Fruit fly (Drosophila melanogaster) whole organism, wandering third instar larva: Measurements from ENCODE around the gene Actn3.

Experiments used
- Abd-B ChIP-seq: fragments of >200 bp; optimal IDR thresholded peaks from 2 replicates; lab custom pipeline; 2017; ENCODE audit warnings: missing biosample characterization, missing genetic modification characterization
- CG32264 ChIP-seq: fragments of 200-800 bp; sonication (Bioruptor generic); optimal IDR thresholded peaks from 2 replicates; lab custom pipeline; 2016; ENCODE audit warnings: missing biosample characterization, missing genetic modification characterization
- CG9705 ChIP-seq: fragments of 200-800 bp; sonication (Bioruptor generic); optimal IDR thresholded peaks from 2 replicates; lab custom pipeline; 2018; ENCODE audit warnings: missing biosample characterization, mild to moderate bottlenecking, missing genetic modification characterization
- CrebA ChIP-seq: fragments of 200-800 bp; sonication (Bioruptor generic); optimal IDR thresholded peaks from 2 replicates; lab custom pipeline; 2016; ENCODE audit warnings: missing biosample characterization, mild to moderate bottlenecking, missing genetic modification characterization, borderline replicate concordance
- Dfd ChIP-seq: fragments of >200 bp; optimal IDR thresholded peaks from 2 replicates; lab custom pipeline; 2017; ENCODE audit warnings: missing biosample characterization, missing genetic modification characterization
- Dif ChIP-seq: fragments of 200-275, 200-300 bp; sonication (Bioruptor generic); optimal IDR thresholded peaks from 2 replicates; lab custom pipeline; 2018; ENCODE audit warnings: missing biosample characterization, missing genetic modification characterization; ENCODE audit not compliant: partially characterized antibody
- GATAd ChIP-seq: sonication (Bioruptor generic); optimal IDR thresholded peaks from 2 replicates; lab custom pipeline; 2016; ENCODE audit warnings: missing biosample characterization, missing genetic modification characterization
- HLH106 ChIP-seq: fragments of 200-800 bp; optimal IDR thresholded peaks from 3 replicates; lab custom pipeline; 2019; ENCODE audit warnings: missing biosample characterization, mild to moderate bottlenecking, missing genetic modification characterization, moderate library complexity
- Hnf4 ChIP-seq: fragments of 200-800 bp; sonication (Bioruptor generic); optimal IDR thresholded peaks from 2 replicates; lab custom pipeline; 2016; ENCODE audit warnings: missing biosample characterization, mild to moderate bottlenecking, missing genetic modification characterization
- Hr78 ChIP-seq: fragments of >200 bp; optimal IDR thresholded peaks from 2 replicates; lab custom pipeline; 2017; ENCODE audit warnings: missing biosample characterization, missing genetic modification characterization
- Hr83 ChIP-seq: fragments of 200-300 bp; sonication (Bioruptor generic); optimal IDR thresholded peaks from 2 replicates; lab custom pipeline; 2016; ENCODE audit warnings: missing biosample characterization, mild to moderate bottlenecking, missing genetic modification characterization, moderate library complexity; ENCODE audit not compliant: poor library complexity, severe bottlenecking
- Jra ChIP-seq: sonication (Bioruptor generic); optimal IDR thresholded peaks from 2 replicates; lab custom pipeline; 2016; ENCODE audit warnings: missing biosample characterization, missing genetic modification characterization
- Mio ChIP-seq: sonication (Bioruptor generic); optimal IDR thresholded peaks from 2 replicates; lab custom pipeline; 2016; ENCODE audit warnings: missing biosample characterization, missing genetic modification characterization
- Myc ChIP-seq: fragments of >200 bp; optimal IDR thresholded peaks from 2 replicates; lab custom pipeline; 2017
- N ChIP-seq: fragments of >200 bp; optimal IDR thresholded peaks from 2 replicates; lab custom pipeline; 2018; ENCODE audit warnings: missing biosample characterization, missing external identifiers, missing genetic modification characterization
- OdsH ChIP-seq: fragments of 200-800 bp; sonication (Bioruptor generic); optimal IDR thresholded peaks from 2 replicates; lab custom pipeline; 2016; ENCODE audit warnings: missing biosample characterization, mild to moderate bottlenecking, missing genetic modification characterization
- Rel ChIP-seq, 2 experiments: fragments of 200-800 bp; sonication (Bioruptor generic) in 1 of 2; optimal IDR thresholded peaks; 2 replicates in 1 of 2; 3 replicates in 1 of 2; lab custom pipeline; 2016 to 2019; ENCODE audit warnings: mild to moderate bottlenecking in 2 of 2, missing biosample characterization in 2 of 2, missing genetic modification characterization in 2 of 2, moderate library complexity in 1 of 2
- Sp1 ChIP-seq: fragments of 200-800 bp; sonication (Bioruptor generic); optimal IDR thresholded peaks from 3 replicates; lab custom pipeline; 2019; ENCODE audit warnings: missing biosample characterization, mild to moderate bottlenecking, missing genetic modification characterization, moderate library complexity
- Vsx2 ChIP-seq: fragments of 200-300, 225-300 bp; sonication (Bioruptor generic); optimal IDR thresholded peaks from 2 replicates; lab custom pipeline; 2018; ENCODE audit warnings: missing biosample characterization, missing genetic modification characterization; ENCODE audit not compliant: partially characterized antibody
- br ChIP-seq: fragments of 200-800 bp; sonication (Bioruptor generic); optimal IDR thresholded peaks from 2 replicates; lab custom pipeline; 2016; ENCODE audit warnings: missing biosample characterization, missing genetic modification characterization
- brk ChIP-seq: fragments of 200-800 bp; sonication (Bioruptor generic); optimal IDR thresholded peaks from 2 replicates; lab custom pipeline; 2016; ENCODE audit warnings: missing biosample characterization, mild to moderate bottlenecking, missing genetic modification characterization
- dl ChIP-seq, 2 experiments: fragments of 175-275, 200-275 bp in 1 of 2; fragments of 200-275 bp in 1 of 2; sonication (Bioruptor generic); optimal IDR thresholded peaks; lab custom pipeline; 2018; ENCODE audit warnings: mild to moderate bottlenecking in 2 of 2, missing biosample characterization in 2 of 2, missing genetic modification characterization in 2 of 2, moderate library complexity in 2 of 2; ENCODE audit not compliant: partially characterized antibody in 2 of 2, insufficient read depth in 1 of 2
- dmrt93B ChIP-seq: fragments of 200-800 bp; sonication (Bioruptor generic); optimal IDR thresholded peaks from 2 replicates; lab custom pipeline; 2018; ENCODE audit warnings: missing biosample characterization, mild to moderate bottlenecking, missing genetic modification characterization
- dsf ChIP-seq: sonication (Bioruptor generic); optimal IDR thresholded peaks from 2 replicates; lab custom pipeline; 2016; ENCODE audit warnings: missing biosample characterization, missing genetic modification characterization, borderline replicate concordance
- ey ChIP-seq: fragments of 200-800 bp; sonication (Bioruptor generic); optimal IDR thresholded peaks from 2 replicates; lab custom pipeline; 2016; ENCODE audit warnings: missing biosample characterization, missing genetic modification characterization
- foxo ChIP-seq, 2 experiments: fragments of 200-800 bp; sonication (Bioruptor generic); optimal IDR thresholded peaks; 2 replicates in 1 of 2; 3 replicates in 1 of 2; lab custom pipeline; 2016 to 2017; ENCODE audit warnings: missing biosample characterization in 2 of 2, missing genetic modification characterization in 2 of 2
- fru ChIP-seq: fragments of 200-800 bp; sonication (Bioruptor generic); optimal IDR thresholded peaks from 3 replicates; lab custom pipeline; 2016; ENCODE audit warnings: missing biosample characterization, mild to moderate bottlenecking, missing genetic modification characterization
- h ChIP-seq: fragments of 200-800 bp; sonication (Bioruptor generic); optimal IDR thresholded peaks from 3 replicates; lab custom pipeline; 2016; ENCODE audit warnings: missing biosample characterization, mild to moderate bottlenecking, missing genetic modification characterization
- jim ChIP-seq: fragments of 175-275, 200-325 bp; sonication (Bioruptor generic); optimal IDR thresholded peaks from 2 replicates; lab custom pipeline; 2016; ENCODE audit warnings: missing biosample characterization, mild to moderate bottlenecking, missing genetic modification characterization
- lola ChIP-seq: fragments of >200 bp; optimal IDR thresholded peaks from 2 replicates; lab custom pipeline; 2017; ENCODE audit warnings: missing biosample characterization, missing genetic modification characterization
- pan ChIP-seq: fragments of >200 bp; optimal IDR thresholded peaks from 2 replicates; lab custom pipeline; 2017
- psq ChIP-seq: fragments of 200-800 bp; sonication (Bioruptor generic); optimal IDR thresholded peaks from 3 replicates; lab custom pipeline; 2017; ENCODE audit warnings: missing biosample characterization, mild to moderate bottlenecking, missing genetic modification characterization, moderate library complexity
- rgr ChIP-seq: fragments of 200-800 bp; sonication (Bioruptor generic); optimal IDR thresholded peaks from 3 replicates; lab custom pipeline; 2016; ENCODE audit warnings: missing biosample characterization, mild to moderate bottlenecking, missing genetic modification characterization
- sage ChIP-seq: fragments of 200-800 bp; sonication (Bioruptor generic); optimal IDR thresholded peaks from 2 replicates; lab custom pipeline; 2016; ENCODE audit warnings: missing biosample characterization, mild to moderate bottlenecking, missing genetic modification characterization
- sv ChIP-seq: fragments of 200-800 bp; sonication (Bioruptor generic); optimal IDR thresholded peaks from 3 replicates; lab custom pipeline; 2016; ENCODE audit warnings: missing biosample characterization, missing genetic modification characterization
- tai ChIP-seq: sonication (Bioruptor generic); optimal IDR thresholded peaks from 2 replicates; lab custom pipeline; 2016; ENCODE audit warnings: missing biosample characterization, missing genetic modification characterization
- usp ChIP-seq: fragments of >200 bp; optimal IDR thresholded peaks from 2 replicates; lab custom pipeline; 2017; ENCODE audit warnings: missing biosample characterization, missing genetic modification characterization
- woc ChIP-seq: sonication (Bioruptor generic); optimal IDR thresholded peaks from 2 replicates; lab custom pipeline; 2016; ENCODE audit warnings: missing biosample characterization, mild to moderate bottlenecking, missing genetic modification characterization

Gene Actn3

DNA sequence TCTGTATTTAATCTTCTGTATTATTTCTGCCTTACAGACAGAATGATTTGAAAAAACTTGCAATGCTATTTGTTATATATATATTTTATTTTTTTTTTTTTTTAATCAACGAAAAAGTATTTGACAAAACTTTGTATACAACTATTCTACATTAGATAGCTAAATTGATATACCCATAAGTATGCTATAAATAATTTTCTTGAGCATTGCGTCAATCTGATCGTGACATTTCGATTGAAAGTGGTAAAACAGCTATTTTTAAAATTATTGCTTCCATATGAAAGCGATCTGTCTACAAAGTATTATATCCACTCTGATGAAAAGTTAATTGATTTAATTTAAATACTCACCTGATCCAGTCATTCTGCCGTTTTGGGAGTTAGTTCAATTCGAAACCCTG, 6.6 kb upstream of the Actn3 start:
- TF ChIP-seq pan (lab: Kevin White, UChicago) (no peak), Hr83 (GFP tag; lab: Kevin White, UChicago) (no peak), brk (GFP tag; lab: Kevin White, UChicago) (no peak), ey (no peak), Jra (no peak), tai (no peak), N (GFP tag; lab: Kevin White, UChicago) (no peak), Myc (lab: Kevin White, UChicago) (no peak), foxo (GFP tag; optimal IDR thresholded peaks at IDR 0.05; lab: Kevin White, UChicago) (no peak), dl (GFP tag; optimal IDR thresholded peaks at IDR 0.05; lab: Kevin White, UChicago; ENCODE audit: insufficient read depth in 1 of 2, partially characterized antibody in 2 of 2) (no peak)
- TF ChIP-seq, all 38 proteins: peak for 0

DNA sequence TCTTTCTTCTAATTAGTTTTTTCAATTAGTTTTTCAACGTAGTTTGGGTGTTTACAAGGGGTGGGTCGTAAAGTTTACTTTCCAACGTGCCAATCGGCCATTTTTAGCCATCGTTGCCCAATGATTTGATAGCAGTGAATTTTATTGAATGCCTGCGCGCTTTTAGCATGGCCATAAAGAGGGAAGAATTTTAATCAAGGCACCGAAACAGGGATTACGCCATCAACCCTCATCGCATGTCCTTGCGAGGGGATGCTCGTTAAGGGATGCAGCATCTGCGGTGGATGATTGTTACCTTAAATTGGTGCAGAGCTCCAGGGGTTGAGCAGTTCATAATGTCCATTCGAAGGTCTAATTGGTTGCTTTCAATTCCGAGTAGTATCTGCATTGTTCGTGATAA, 5.4 kb upstream of the Actn3 start:
- no peak for TF ChIP-seq dsf (GFP tag; lab: Kevin White, UChicago)
- no peak for TF ChIP-seq tai
- TF ChIP-seq CrebA (GFP tag; lab: Kevin White, UChicago), result no peak
- no peak for TF ChIP-seq Sp1 (GFP tag; lab: Kevin White, UChicago)
- TF ChIP-seq Dif (GFP tag; lab: Kevin White, UChicago), result no peak
- TF ChIP-seq Abd-B (GFP tag; lab: Kevin White, UChicago), result no peak
- TF ChIP-seq woc (GFP tag; lab: Kevin White, UChicago), result no peak

DNA sequence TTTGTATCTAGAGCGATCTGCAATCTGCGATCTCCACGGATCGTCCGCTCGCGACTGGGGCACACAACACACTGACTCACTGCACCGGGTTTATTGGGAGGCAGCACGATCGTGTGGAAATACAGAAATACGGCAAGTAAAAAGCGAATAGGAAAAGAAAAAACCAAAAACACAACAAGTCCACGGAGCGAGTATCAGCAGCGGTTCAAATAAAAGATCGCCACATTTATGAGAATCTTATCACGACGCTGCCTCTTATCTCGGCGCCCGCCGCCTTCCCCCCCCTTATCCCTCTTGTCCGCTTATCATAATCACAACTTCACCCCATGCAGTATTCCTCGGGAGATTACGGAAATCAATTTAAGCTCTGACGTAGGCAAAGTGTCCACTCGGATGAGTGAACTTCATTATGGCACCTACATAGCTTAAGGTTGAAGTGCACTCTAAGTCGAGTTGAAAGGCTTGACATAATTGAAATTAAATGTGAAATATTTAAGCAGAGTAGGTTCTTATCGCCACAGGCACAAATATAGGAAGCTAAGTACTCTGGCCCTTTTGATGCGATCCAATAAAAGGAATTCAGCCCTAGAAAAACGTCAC, 4.6 kb upstream of the Actn3 start, which contains the start of gene AhcyL2:
Gene AhcyL2 (minus strand): TSS at position 51 of the 600 bp plus-strand sequence.
- TF ChIP-seq brk (GFP tag; lab: Kevin White, UChicago) (peak; percentile 79), N (GFP tag; lab: Kevin White, UChicago) (no peak), tai (no peak), dl (GFP tag; optimal IDR thresholded peaks at IDR 0.05; lab: Kevin White, UChicago; ENCODE audit: insufficient read depth in 1 of 2, partially characterized antibody in 2 of 2) (peak in 1 of 2 experiments; percentile 45), OdsH (GFP tag; lab: Kevin White, UChicago) (no peak), sage (no peak), Sp1 (GFP tag; lab: Kevin White, UChicago) (peak; percentile 45), Jra (peak; percentile 19), dsf (GFP tag; lab: Kevin White, UChicago) (no peak), sv (no peak), GATAd (GFP tag; lab: Kevin White, UChicago) (no peak), ey (no peak), dmrt93B (GFP tag; lab: Kevin White, UChicago) (no peak), rgr (GFP tag; lab: Kevin White, UChicago) (no peak), Hnf4 (GFP tag; lab: Kevin White, UChicago) (no peak), fru (GFP tag; lab: Kevin White, UChicago) (no peak), woc (GFP tag; lab: Kevin White, UChicago) (no peak), usp (GFP tag; lab: Kevin White, UChicago) (no peak), HLH106 (tag; lab: Kevin White, UChicago) (no peak), Myc (lab: Kevin White, UChicago) (no peak), Dif (GFP tag; lab: Kevin White, UChicago) (no peak), CG32264 (GFP tag; lab: Kevin White, UChicago) (no peak), jim (GFP tag; lab: Kevin White, UChicago) (no peak), Dfd (GFP tag; lab: Kevin White, UChicago) (no peak), pan (lab: Kevin White, UChicago) (no peak), br (peak; percentile 11), Abd-B (GFP tag; lab: Kevin White, UChicago) (no peak), psq (GFP tag; lab: Kevin White, UChicago) (peak; percentile 10), Hr78 (GFP tag; lab: Kevin White, UChicago) (no peak), Rel (GFP tag; optimal IDR thresholded peaks at IDR 0.05; lab: Kevin White, UChicago) (no peak), Rel (tag; optimal IDR thresholded peaks at IDR 0.05; lab: Kevin White, UChicago) (peak; percentile 84), h (GFP tag; lab: Kevin White, UChicago) (peak; percentile 82), CG9705 (GFP tag; lab: Kevin White, UChicago) (no peak), foxo (GFP tag; optimal IDR thresholded peaks at IDR 0.05; lab: Kevin White, UChicago) (peak in 1 of 2 experiments; percentile 15), Mio (GFP tag; lab: Kevin White, UChicago) (no peak), CrebA (GFP tag; lab: Kevin White, UChicago) (no peak), Hr83 (GFP tag; lab: Kevin White, UChicago) (peak; percentile 8), lola (GFP tag; lab: Kevin White, UChicago) (no peak), Vsx2 (GFP tag; lab: Kevin White, UChicago) (no peak)
